Fruit fly (Drosophila melanogaster) whole organism, embryonic: ENCODE results near the gene Sgs1.

Source experiments
- Aef1 ChIP-seq: fragments of 200-800 bp; sonication (Bioruptor generic); IDR thresholded peaks from 3 replicates; pipeline ENCODE4 v1.3.6; 2022; ENCODE audit warnings: missing biosample characterization, missing genetic modification characterization
- B-H2 ChIP-seq: fragments of 200-800 bp; sonication (Bioruptor generic); optimal IDR thresholded peaks from 2 replicates; lab custom pipeline; 2018; ENCODE audit warnings: missing biosample characterization, mild to moderate bottlenecking, missing genetic modification characterization
- BtbVII ChIP-seq: fragments of 200-800 bp; sonication (Bioruptor generic); optimal IDR thresholded peaks from 3 replicates; lab custom pipeline; 2017; ENCODE audit warnings: missing biosample characterization, mild to moderate bottlenecking, missing genetic modification characterization
- CG10462 ChIP-seq: fragments of 200-800 bp; sonication (Bioruptor generic); optimal IDR thresholded peaks from 2 replicates; lab custom pipeline; 2016; ENCODE audit warnings: missing biosample characterization, missing genetic modification characterization
- CG11247 ChIP-seq: fragments of 200-800 bp; sonication (Bioruptor generic); IDR thresholded peaks from 2 replicates; pipeline ENCODE4 v1.3.6; 2022; ENCODE audit warnings: missing biosample characterization, missing genetic modification characterization
- CG11723 ChIP-seq: fragments of 200-800 bp; sonication (Bioruptor generic); optimal IDR thresholded peaks from 2 replicates; lab custom pipeline; 2017; ENCODE audit warnings: missing biosample characterization, mild to moderate bottlenecking, missing genetic modification characterization
- CG12155 ChIP-seq: fragments of 200-800 bp; sonication (Bioruptor generic); optimal IDR thresholded peaks from 3 replicates; lab custom pipeline; 2016; ENCODE audit warnings: missing biosample characterization, missing genetic modification characterization
- CG13624 ChIP-seq: fragments of 200-800 bp; sonication (Bioruptor generic); optimal IDR thresholded peaks from 2 replicates; lab custom pipeline; 2016; ENCODE audit warnings: missing biosample characterization, missing genetic modification characterization
- CG14050 ChIP-seq: fragments of 200-800 bp; sonication (Bioruptor generic); IDR thresholded peaks from 3 replicates; pipeline ENCODE4 v1.3.6; 2022; ENCODE audit warnings: missing biosample characterization, missing genetic modification characterization
- CG14441 ChIP-seq: fragments of 200-800 bp; sonication (Bioruptor generic); IDR thresholded peaks from 2 replicates; pipeline ENCODE4 v1.3.6; 2022; ENCODE audit warnings: missing biosample characterization, missing genetic modification characterization
- CG14667 ChIP-seq: fragments of 200-800 bp; sonication (Bioruptor generic); IDR thresholded peaks from 2 replicates; pipeline ENCODE4 v1.3.6; 2022; ENCODE audit warnings: missing biosample characterization, missing genetic modification characterization
- CG1832 ChIP-seq: fragments of 200-800 bp; sonication (Bioruptor generic); optimal IDR thresholded peaks from 2 replicates; lab custom pipeline; 2017; ENCODE audit warnings: missing biosample characterization, mild to moderate bottlenecking, missing genetic modification characterization, inconsistent platforms
- CG6683 ChIP-seq: fragments of 200-800 bp; sonication (Bioruptor generic); optimal IDR thresholded peaks from 2 replicates; lab custom pipeline; 2017; ENCODE audit warnings: missing biosample characterization, mild to moderate bottlenecking, missing genetic modification characterization, missing genetic modification reagents
- CG6765 ChIP-seq: fragments of 200-800 bp; sonication (Bioruptor generic); optimal IDR thresholded peaks from 3 replicates; lab custom pipeline; 2017; ENCODE audit warnings: missing biosample characterization, mild to moderate bottlenecking, missing genetic modification characterization
- CG8290 ChIP-seq, 3 experiments: fragments of 200-800 bp; sonication (Bioruptor generic); optimal IDR thresholded peaks; 2 replicates each; lab custom pipeline; 2016 to 2019; ENCODE audit warnings: missing biosample characterization in 3 of 3, missing genetic modification characterization in 3 of 3, mild to moderate bottlenecking in 2 of 3, moderate library complexity in 1 of 3
- CG8388 ChIP-seq: fragments of 200-800 bp; sonication (Bioruptor generic); optimal IDR thresholded peaks from 2 replicates; lab custom pipeline; 2019; ENCODE audit warnings: missing biosample characterization, mild to moderate bottlenecking, missing genetic modification characterization, moderate library complexity
- CG8765 ChIP-seq: fragments of 200-800 bp; sonication (Bioruptor generic); IDR thresholded peaks from 2 replicates; pipeline ENCODE4 v1.3.6; 2022; ENCODE audit warnings: missing biosample characterization, missing genetic modification characterization
- CG9797 ChIP-seq: fragments of 200-800 bp; sonication (Bioruptor generic); optimal IDR thresholded peaks from 3 replicates; lab custom pipeline; 2018; ENCODE audit warnings: missing biosample characterization, mild to moderate bottlenecking, missing genetic modification characterization
- D19A ChIP-seq: fragments of 200-800 bp; optimal IDR thresholded peaks from 3 replicates; lab custom pipeline; 2019; ENCODE audit warnings: missing biosample characterization, mild to moderate bottlenecking, missing genetic modification characterization, moderate library complexity
- Drgx ChIP-seq: fragments of 200-800 bp; sonication (Bioruptor generic); IDR thresholded peaks from 2 replicates; pipeline ENCODE4 v1.3.6; 2022; ENCODE audit warnings: missing biosample characterization, missing genetic modification characterization
- Gsc ChIP-seq: fragments of 200-800 bp; sonication (Bioruptor generic); IDR thresholded peaks from 2 replicates; pipeline ENCODE4 v1.3.6; 2022; ENCODE audit warnings: missing biosample characterization, missing genetic modification characterization
- H2.0 ChIP-seq: fragments of 200-800 bp; sonication (Bioruptor generic); IDR thresholded peaks from 2 replicates; pipeline ENCODE4 v1.3.6; 2022; ENCODE audit warnings: missing biosample characterization, missing genetic modification characterization
- HHEX ChIP-seq: fragments of 200-800 bp; sonication (Bioruptor generic); optimal IDR thresholded peaks from 3 replicates; lab custom pipeline; 2017; ENCODE audit warnings: missing biosample characterization, mild to moderate bottlenecking, missing genetic modification characterization, missing genetic modification reagents
- HmgD ChIP-seq: fragments of 200-800 bp; sonication (Bioruptor generic); optimal IDR thresholded peaks from 3 replicates; lab custom pipeline; 2016; ENCODE audit warnings: missing biosample characterization, missing genetic modification characterization
- NK7.1 ChIP-seq: fragments of 200-800 bp; sonication (Bioruptor generic); optimal IDR thresholded peaks from 3 replicates; lab custom pipeline; 2016; ENCODE audit warnings: missing biosample characterization, missing genetic modification characterization
- PHDP ChIP-seq: fragments of 200-800 bp; sonication (Bioruptor generic); optimal IDR thresholded peaks from 3 replicates; lab custom pipeline; 2018; ENCODE audit warnings: missing biosample characterization, mild to moderate bottlenecking, missing genetic modification characterization, moderate library complexity
- Taf1 ChIP-seq: fragments of 200-800 bp; sonication (Bioruptor generic); IDR thresholded peaks from 2 replicates; pipeline ENCODE4 v1.3.6; 2022; ENCODE audit warnings: missing biosample characterization, missing genetic modification characterization
- Tbp ChIP-seq: fragments of >200 bp; optimal IDR thresholded peaks from 2 replicates; lab custom pipeline; 2018; ENCODE audit warnings: missing biosample characterization, missing genetic modification characterization
- ac ChIP-seq: fragments of 200-800 bp; sonication (Bioruptor generic); optimal IDR thresholded peaks from 3 replicates; lab custom pipeline; 2017; ENCODE audit warnings: missing biosample characterization, mild to moderate bottlenecking, missing genetic modification characterization
- bbx ChIP-seq: fragments of 200-800 bp; sonication (Bioruptor generic); IDR thresholded peaks from 2 replicates; pipeline ENCODE4 v1.3.6; 2022; ENCODE audit warnings: missing biosample characterization, missing genetic modification characterization; ENCODE audit not compliant: partially characterized antibody
- cad ChIP-seq: fragments of >200 bp; optimal IDR thresholded peaks from 2 replicates; lab custom pipeline; 2017; ENCODE audit warnings: missing biosample characterization, missing genetic modification characterization
- dati ChIP-seq: fragments of 200-800 bp; sonication (Bioruptor generic); IDR thresholded peaks from 2 replicates; pipeline ENCODE4 v1.3.6; 2022; ENCODE audit warnings: missing biosample characterization, missing genetic modification characterization
- dpn ChIP-seq, 2 experiments: fragments of 200-800 bp; sonication (Bioruptor generic); optimal IDR thresholded peaks; 3 replicates each; lab custom pipeline; 2016; ENCODE audit warnings: missing biosample characterization in 2 of 2, missing genetic modification characterization in 2 of 2
- emc ChIP-seq: fragments of 200-800 bp; sonication (Bioruptor generic); optimal IDR thresholded peaks from 2 replicates; lab custom pipeline; 2016; ENCODE audit warnings: missing biosample characterization, missing genetic modification characterization
- fd102C ChIP-seq: fragments of 200-800 bp; sonication (Bioruptor generic); optimal IDR thresholded peaks from 2 replicates; lab custom pipeline; 2018; ENCODE audit warnings: missing biosample characterization, mild to moderate bottlenecking, missing genetic modification characterization, moderate library complexity
- gro ChIP-seq: fragments of 200-800 bp; sonication (Bioruptor generic); optimal IDR thresholded peaks from 2 replicates; lab custom pipeline; 2016; ENCODE audit warnings: missing biosample characterization, missing genetic modification characterization
- jing ChIP-seq: fragments of 200-800 bp; sonication (Bioruptor generic); optimal IDR thresholded peaks from 2 replicates; lab custom pipeline; 2018; ENCODE audit warnings: missing biosample characterization, mild to moderate bottlenecking, missing genetic modification characterization
- jumu ChIP-seq: fragments of 200-800 bp; sonication (Bioruptor generic); optimal IDR thresholded peaks from 3 replicates; lab custom pipeline; 2016; ENCODE audit warnings: missing biosample characterization, missing genetic modification characterization
- knrl ChIP-seq: fragments of 200-800 bp; sonication (Bioruptor generic); IDR thresholded peaks from 3 replicates; pipeline ENCODE4 v1.3.6; 2022; ENCODE audit warnings: missing biosample characterization, missing genetic modification characterization; ENCODE audit not compliant: partially characterized antibody
- lola ChIP-seq, 3 experiments: fragments of >200 bp in 2 of 3; fragments of 200-800 bp in 1 of 3; sonication (Bioruptor generic) in 1 of 3; optimal IDR thresholded peaks; 2 replicates each; lab custom pipeline; 2017 to 2019; ENCODE audit warnings: missing biosample characterization in 3 of 3, missing genetic modification characterization in 3 of 3, mild to moderate bottlenecking in 1 of 3, moderate library complexity in 1 of 3
- org-1 ChIP-seq: fragments of 200-800 bp; sonication (Bioruptor generic); optimal IDR thresholded peaks from 2 replicates; lab custom pipeline; 2017; ENCODE audit warnings: missing biosample characterization, missing genetic modification characterization
- pnt ChIP-seq: fragments of 200-800 bp; sonication (Bioruptor generic); optimal IDR thresholded peaks from 3 replicates; lab custom pipeline; 2016; ENCODE audit warnings: missing biosample characterization, missing genetic modification characterization
- psq ChIP-seq: fragments of 200-800 bp; sonication (Bioruptor generic); optimal IDR thresholded peaks from 2 replicates; lab custom pipeline; 2017; ENCODE audit warnings: missing biosample characterization, missing genetic modification characterization
- schlank ChIP-seq: fragments of 200-800 bp; sonication (Bioruptor generic); optimal IDR thresholded peaks from 2 replicates; lab custom pipeline; 2018; ENCODE audit warnings: missing biosample characterization, mild to moderate bottlenecking, missing genetic modification characterization
- slbo ChIP-seq: fragments of 200-800 bp; sonication (Bioruptor generic); IDR thresholded peaks from 2 replicates; pipeline ENCODE4 v1.3.6; 2022; ENCODE audit warnings: missing biosample characterization, missing genetic modification characterization
- sna ChIP-seq: fragments of 200-800 bp; sonication (Bioruptor generic); IDR thresholded peaks from 2 replicates; pipeline ENCODE4 v1.3.6; 2022; ENCODE audit warnings: missing biosample characterization, missing genetic modification characterization; ENCODE audit not compliant: partially characterized antibody
- twi ChIP-seq: fragments of 200-800 bp; optimal IDR thresholded peaks from 2 replicates; lab custom pipeline; 2019; ENCODE audit warnings: missing biosample characterization, mild to moderate bottlenecking, missing genetic modification characterization, moderate library complexity
- unc-4 ChIP-seq: fragments of 200-800 bp; sonication (Bioruptor generic); IDR thresholded peaks from 2 replicates; pipeline ENCODE4 v1.3.6; 2022; ENCODE audit warnings: missing biosample characterization, missing genetic modification characterization; ENCODE audit not compliant: partially characterized antibody
- zen2 ChIP-seq: fragments of 200-800 bp; sonication (Bioruptor generic); IDR thresholded peaks from 3 replicates; pipeline ENCODE4 v1.3.6; 2022; ENCODE audit warnings: missing biosample characterization, missing genetic modification characterization; ENCODE audit not compliant: partially characterized antibody
- zf30C ChIP-seq: fragments of 200-800 bp; sonication (Bioruptor generic); optimal IDR thresholded peaks from 3 replicates; lab custom pipeline; 2018; ENCODE audit warnings: missing biosample characterization, mild to moderate bottlenecking, missing genetic modification characterization

Sgs1 gene

DNA sequence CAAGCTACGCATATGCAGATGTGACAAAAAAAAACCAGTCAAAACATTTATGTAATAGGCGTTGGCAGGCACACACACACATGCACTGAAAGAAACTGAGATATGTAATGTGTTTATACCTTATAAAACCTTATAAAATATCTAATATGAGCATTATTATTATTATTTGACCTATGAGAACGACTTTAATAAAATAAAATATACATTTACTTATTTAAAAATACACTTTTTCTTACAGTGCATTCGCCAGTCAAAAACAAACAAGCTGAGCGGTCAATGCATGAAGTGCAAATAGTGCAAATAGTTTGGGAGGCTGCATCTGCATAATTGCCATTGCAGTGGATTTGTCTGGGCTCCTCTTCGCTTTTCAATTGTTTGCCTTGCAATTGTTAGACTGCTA, 29.2 kb upstream of the Sgs1 start:
- no peak for TF ChIP-seq NK7.1 (GFP tag; lab: Kevin White, UChicago)
- TF ChIP-seq fd102C (GFP tag; lab: Kevin White, UChicago), result no peak
- TF ChIP-seq bbx (GFP tag; lab: Robert Waterston, UW), result no peak
- TF ChIP-seq CG8765 (GFP tag; lab: Robert Waterston, UW), result no peak
- peak; percentile 76 for TF ChIP-seq CG14050 (GFP tag; lab: Robert Waterston, UW)
- TF ChIP-seq org-1 (GFP tag; lab: Kevin White, UChicago), result peak; percentile 62
- TF ChIP-seq CG11723 (GFP tag; lab: Kevin White, UChicago), result peak; percentile 50
- peak in 1 of 3 experiments; percentile 43 for TF ChIP-seq lola (GFP tag; optimal IDR thresholded peaks at IDR 0.05; lab: Kevin White, UChicago)
- no peak for TF ChIP-seq CG9797
- TF ChIP-seq CG8290 (GFP tag; optimal IDR thresholded peaks at IDR 0.05; lab: Kevin White, UChicago), result peak; percentile 11
- no peak for TF ChIP-seq CG8290 (tag; optimal IDR thresholded peaks at IDR 0.05; lab: Kevin White, UChicago)
- peak; percentile 77 for TF ChIP-seq CG8388
- TF ChIP-seq schlank (tag; lab: Kevin White, UChicago), result no peak
- peak; percentile 24 for TF ChIP-seq psq
- no peak for TF ChIP-seq cad (GFP tag; lab: Kevin White, UChicago)
- TF ChIP-seq CG14441 (GFP tag; lab: Robert Waterston, UW), result peak; percentile 46; the same call in 1 of the 2 replicates
- peak; percentile 12; the same call in 1 of the 2 replicates for TF ChIP-seq Taf1 (GFP tag; lab: Robert Waterston, UW)
- no peak for TF ChIP-seq Tbp
- TF ChIP-seq emc (GFP tag; lab: Kevin White, UChicago), result no peak
- no peak for TF ChIP-seq knrl
- no peak for TF ChIP-seq twi (tag; lab: Kevin White, UChicago)
- TF ChIP-seq unc-4, result no peak
- no peak for TF ChIP-seq sna (GFP tag; lab: Robert Waterston, UW)
- peak; percentile 44 for TF ChIP-seq BtbVII
- TF ChIP-seq Drgx (GFP tag; lab: Robert Waterston, UW), result peak; percentile 85
- no peak for TF ChIP-seq HmgD (GFP tag; lab: Kevin White, UChicago)
- TF ChIP-seq pnt (GFP tag; lab: Kevin White, UChicago), result no peak
- no peak for TF ChIP-seq ac (GFP tag; lab: Kevin White, UChicago)
- peak; percentile 87 for TF ChIP-seq PHDP (tag; lab: Kevin White, UChicago)
- peak; percentile 58 for TF ChIP-seq D19A (tag; lab: Kevin White, UChicago)
- TF ChIP-seq CG1832 (GFP tag; lab: Kevin White, UChicago), result no peak
- TF ChIP-seq gro (GFP tag; lab: Kevin White, UChicago), result no peak
- no peak for TF ChIP-seq CG13624 (GFP tag; lab: Kevin White, UChicago)
- peak; percentile 62; the same call in 2 of the 3 replicates for TF ChIP-seq Aef1 (GFP tag; lab: Robert Waterston, UW)
- no peak for TF ChIP-seq zen2 (GFP tag; lab: Robert Waterston, UW)
- TF ChIP-seq dati (GFP tag; lab: Robert Waterston, UW), result no peak
- peak; percentile 71 for TF ChIP-seq H2.0 (GFP tag; lab: Robert Waterston, UW)
- TF ChIP-seq CG11247 (GFP tag; lab: Robert Waterston, UW), result peak; percentile 20; the same call in 1 of the 2 replicates
- TF ChIP-seq CG6683, result peak; percentile 5
- no peak for TF ChIP-seq CG12155 (GFP tag; lab: Kevin White, UChicago)
- peak; percentile 49; the same call in 1 of the 2 replicates for TF ChIP-seq slbo (GFP tag; lab: Robert Waterston, UW)
- TF ChIP-seq CG6765 (GFP tag; lab: Kevin White, UChicago), result peak; percentile 37
- TF ChIP-seq jing (GFP tag; lab: Kevin White, UChicago), result peak; percentile 56
- no peak for TF ChIP-seq CG14667 (GFP tag; lab: Robert Waterston, UW)
- TF ChIP-seq HHEX (GFP tag; lab: Kevin White, UChicago), result peak; percentile 74
- no peak for TF ChIP-seq B-H2 (GFP tag; lab: Kevin White, UChicago)
- peak in 1 of 2 experiments; percentile 56 for TF ChIP-seq dpn (GFP tag; optimal IDR thresholded peaks at IDR 0.05; lab: Kevin White, UChicago)
- TF ChIP-seq jumu (GFP tag; lab: Kevin White, UChicago), result no peak
- TF ChIP-seq zf30C (GFP tag; lab: Kevin White, UChicago), result peak; percentile 12
- peak; percentile 64 for TF ChIP-seq CG10462 (GFP tag; lab: Kevin White, UChicago)
- TF ChIP-seq Gsc (GFP tag; lab: Robert Waterston, UW), result no peak
